Worm (Caenorhabditis elegans) whole organism, L4 larva: ENCODE results near the gene srt-28.
A peak's percentile ranks its signal among the peaks of the same experiment; 100 is the strongest.

Experiments used
- F26F4.8 ChIP-seq: fragments of 200-800 bp; sonication (Bioruptor generic); conservative IDR thresholded peaks from 2 replicates; pipeline ENCODE4 v1.3.6; 2022; ENCODE audit warnings: missing genetic modification characterization, missing compliant biosample characterization
- F49E8.2 ChIP-seq: sonication (generic microtip); optimal IDR thresholded peaks from 2 replicates; lab custom pipeline; 2016; ENCODE audit warnings: missing compliant biosample characterization, mild to moderate bottlenecking, missing genetic modification characterization, borderline replicate concordance
- R02D3.7 ChIP-seq: fragments of 150-350 bp; sonication (generic microtip); optimal IDR thresholded peaks from 3 replicates; lab custom pipeline; 2014; ENCODE audit warnings: missing biosample characterization, missing genetic modification characterization
- ZK546.5 ChIP-seq, 2 experiments: sonication (generic microtip); optimal IDR thresholded peaks; 2 replicates each; lab custom pipeline; 2017; ENCODE audit warnings: missing biosample characterization in 2 of 2, missing genetic modification characterization in 2 of 2
- ama-1 ChIP-seq: fragments of 150-350 bp; optimal IDR thresholded peaks from 2 replicates; lab custom pipeline; 2014; ENCODE audit warnings: inconsistent platforms, mixed read lengths
- arid-1 ChIP-seq: fragments of 200-800 bp; sonication (Bioruptor generic); conservative IDR thresholded peaks from 2 replicates; pipeline ENCODE4 v1.3.6; 2022; ENCODE audit warnings: missing genetic modification reagents, missing genetic modification characterization, missing compliant biosample characterization
- ceh-82 ChIP-seq: sonication (generic microtip); optimal IDR thresholded peaks from 2 replicates; lab custom pipeline; 2017; ENCODE audit warnings: missing biosample characterization, missing genetic modification characterization
- daf-16 ChIP-seq, 3 experiments: sonication (generic microtip); optimal IDR thresholded peaks; 2 replicates each; lab custom pipeline; 2016 to 2017; ENCODE audit warnings: missing genetic modification characterization in 3 of 3, missing genetic modification reagents in 3 of 3, mild to moderate bottlenecking in 2 of 3, missing compliant biosample characterization in 2 of 3, missing biosample characterization in 1 of 3, moderate library complexity in 1 of 3
- dmd-6 ChIP-seq: fragments of 200-800 bp; sonication (Bioruptor generic); IDR thresholded peaks from 2 replicates; pipeline ENCODE4 v1.3.6; 2022; ENCODE audit warnings: missing genetic modification reagents, missing genetic modification characterization, missing compliant biosample characterization
- dpl-1 ChIP-seq: fragments of 150-350 bp; optimal IDR thresholded peaks from 2 replicates; lab custom pipeline; 2014; ENCODE audit warnings: missing biosample characterization, missing genetic modification reagents, missing genetic modification characterization
- dve-1 ChIP-seq: sonication (generic microtip); optimal IDR thresholded peaks from 2 replicates; lab custom pipeline; 2017; ENCODE audit warnings: antibody characterized with exemption, mild to moderate bottlenecking, missing genetic modification characterization, missing compliant biosample characterization; ENCODE audit not compliant: insufficient read depth
- egl-43 ChIP-seq: fragments of 200-800 bp; sonication (Bioruptor generic); IDR thresholded peaks from 2 replicates; pipeline ENCODE4 v1.3.6; 2022; ENCODE audit warnings: missing genetic modification reagents, missing genetic modification characterization, missing compliant biosample characterization
- hif-1 ChIP-seq, 2 experiments: sonication (generic microtip); optimal IDR thresholded peaks; 2 replicates each; lab custom pipeline; 2016 to 2017; ENCODE audit warnings: missing compliant biosample characterization in 2 of 2, missing genetic modification characterization in 2 of 2, missing genetic modification reagents in 2 of 2, missing genotype in 2 of 2, mild to moderate bottlenecking in 1 of 2
- hlh-11 ChIP-seq: fragments of 200-800 bp; sonication (Bioruptor generic); optimal IDR thresholded peaks from 2 replicates; lab custom pipeline; 2018; ENCODE audit warnings: mild to moderate bottlenecking, missing genetic modification characterization, missing compliant biosample characterization
- hlh-30 ChIP-seq: sonication (generic microtip); optimal IDR thresholded peaks from 2 replicates; lab custom pipeline; 2017; ENCODE audit warnings: antibody characterized with exemption, mild to moderate bottlenecking, missing genetic modification characterization, missing compliant biosample characterization; ENCODE audit not compliant: insufficient read depth
- hmg-1.1 ChIP-seq: fragments of 200-800 bp; sonication (Bioruptor generic); IDR thresholded peaks from 2 replicates; pipeline ENCODE4 v1.3.6; 2022; ENCODE audit warnings: missing genetic modification reagents, missing genetic modification characterization, missing compliant biosample characterization
- jun-1 ChIP-seq: fragments of 150-350 bp; optimal IDR thresholded peaks from 2 replicates; lab custom pipeline; 2014; ENCODE audit warnings: missing biosample characterization, missing genetic modification reagents, missing genetic modification characterization
- lim-7 ChIP-seq: fragments of 200-800 bp; sonication (Bioruptor generic); IDR thresholded peaks from 2 replicates; pipeline ENCODE4 v1.3.6; 2022; ENCODE audit warnings: missing genetic modification characterization, missing compliant biosample characterization
- lin-13 ChIP-seq: fragments of 150-350 bp; optimal IDR thresholded peaks from 2 replicates; lab custom pipeline; 2014; ENCODE audit warnings: missing biosample characterization, missing genetic modification reagents, missing genetic modification characterization
- lin-38 ChIP-seq: fragments of 200-800 bp; sonication (Bioruptor generic); IDR thresholded peaks from 2 replicates; pipeline ENCODE4 v1.3.6; 2022; ENCODE audit warnings: missing genetic modification reagents, missing genetic modification characterization, missing compliant biosample characterization
- lir-3 ChIP-seq: sonication (generic microtip); optimal IDR thresholded peaks from 2 replicates; lab custom pipeline; 2016; ENCODE audit warnings: mild to moderate bottlenecking, missing genetic modification characterization, missing compliant biosample characterization
- lsy-2 ChIP-seq, 2 experiments: fragments of 150-350 bp in 1 of 2; sonication (generic microtip) in 1 of 2; optimal IDR thresholded peaks; 2 replicates each; lab custom pipeline; 2014 to 2017; ENCODE audit warnings: missing biosample characterization in 2 of 2, missing genetic modification characterization in 2 of 2
- madf-5 ChIP-seq, 2 experiments: fragments of 200-800 bp; sonication (Bioruptor generic); IDR thresholded peaks; 2 replicates each; pipeline ENCODE4 v1.3.6; 2022; ENCODE audit warnings: missing compliant biosample characterization in 2 of 2, missing genetic modification characterization in 2 of 2
- mdl-1 ChIP-seq, 2 experiments: fragments of 150-350 bp in 1 of 2; sonication (generic microtip) in 1 of 2; optimal IDR thresholded peaks; 2 replicates each; lab custom pipeline; 2014 to 2017; ENCODE audit warnings: missing biosample characterization in 2 of 2, missing genetic modification characterization in 2 of 2
- mep-1 ChIP-seq: fragments of 150-350 bp; sonication (generic microtip); optimal IDR thresholded peaks from 3 replicates; lab custom pipeline; 2014; ENCODE audit warnings: missing biosample characterization, missing genetic modification characterization
- mes-2 ChIP-seq: sonication (generic microtip); optimal IDR thresholded peaks from 2 replicates; lab custom pipeline; 2016; ENCODE audit warnings: missing genotype, mild to moderate bottlenecking, missing genetic modification characterization, missing compliant biosample characterization; ENCODE audit not compliant: poor library complexity, severe bottlenecking
- mxl-3 ChIP-seq: fragments of 200-800 bp; sonication (Bioruptor generic); optimal IDR thresholded peaks from 2 replicates; lab custom pipeline; 2018; ENCODE audit warnings: mild to moderate bottlenecking, missing genetic modification characterization, missing compliant biosample characterization
- nhr-102 ChIP-seq: sonication (generic microtip); optimal IDR thresholded peaks from 2 replicates; lab custom pipeline; 2016; ENCODE audit warnings: mild to moderate bottlenecking, missing genetic modification characterization, moderate library complexity, missing compliant biosample characterization
- nhr-28 ChIP-seq: fragments of 150-350 bp; optimal IDR thresholded peaks from 2 replicates; lab custom pipeline; 2014; ENCODE audit warnings: missing biosample characterization, missing genetic modification characterization
- nhr-42 ChIP-seq: fragments of 200-800 bp; sonication (Bioruptor generic); IDR thresholded peaks from 2 replicates; pipeline ENCODE4 v1.3.6; 2022; ENCODE audit warnings: missing genetic modification characterization, missing compliant biosample characterization
- nhr-77 ChIP-seq: fragments of 150-350 bp; optimal IDR thresholded peaks from 2 replicates; lab custom pipeline; 2014; ENCODE audit warnings: missing biosample characterization, missing genetic modification characterization
- rbr-2 ChIP-seq: sonication (generic microtip); optimal IDR thresholded peaks from 2 replicates; lab custom pipeline; 2016; ENCODE audit warnings: missing genotype, missing genetic modification characterization, missing compliant biosample characterization
- set-16 ChIP-seq: fragments of 200-800 bp; sonication (Bioruptor generic); IDR thresholded peaks from 2 replicates; pipeline ENCODE4 v1.3.6; 2022; ENCODE audit warnings: missing genetic modification reagents, missing genetic modification characterization, missing compliant biosample characterization
- snpc-4 ChIP-seq: fragments of 150-350 bp; optimal IDR thresholded peaks from 2 replicates; lab custom pipeline; 2014; ENCODE audit warnings: missing biosample characterization, missing genetic modification characterization
- tra-1 ChIP-seq: fragments of 200-800 bp; sonication (Bioruptor generic); IDR thresholded peaks from 2 replicates; pipeline ENCODE4 v1.3.6; 2022; ENCODE audit warnings: missing genetic modification reagents, missing genetic modification characterization, missing compliant biosample characterization
- unc-130 ChIP-seq: sonication (generic microtip); optimal IDR thresholded peaks from 2 replicates; lab custom pipeline; 2016; ENCODE audit warnings: missing genetic modification reagents, missing genetic modification characterization, missing compliant biosample characterization
- zip-2 ChIP-seq: fragments of 150-350 bp; optimal IDR thresholded peaks from 2 replicates; lab custom pipeline; 2014; ENCODE audit warnings: missing biosample characterization, missing genetic modification characterization
- ztf-11 ChIP-seq: fragments of 150-350 bp; optimal IDR thresholded peaks from 2 replicates; lab custom pipeline; 2014; ENCODE audit warnings: missing biosample characterization, missing genetic modification characterization

Gene srt-28

ce11 chrV:2695935-2696334 is 17.5 kb downstream of the srt-28 start, which contains the start of gene Y45G12B.3:
Gene Y45G12B.3, minus strand, starts transcription at chrV:2696254.
- peak; percentile 86 for TF ChIP-seq set-16 (GFP tag; lab: Robert Waterston, UW)
- TF ChIP-seq ceh-82 (tag; lab: Kevin White, UChicago), result no peak
- 0 out of 2 replicates have a peak, but pooled peaks have one; percentile 35 for TF ChIP-seq egl-43 (GFP tag; lab: Robert Waterston, UW)

- no peak for TF ChIP-seq zip-2 (tag; lab: Kevin White, UChicago)
- 0 out of 2 replicates have a peak, but pooled peaks have one; percentile 21 for TF ChIP-seq lim-7 (GFP tag; lab: Robert Waterston, UW)
- TF ChIP-seq snpc-4, result no peak
- TF ChIP-seq R02D3.7 (tag; lab: Kevin White, UChicago), result no peak
- no peak for TF ChIP-seq ceh-82 (tag; lab: Kevin White, UChicago)
- TF ChIP-seq madf-5 (GFP tag; IDR thresholded peaks at IDR 0.05; lab: Robert Waterston, UW), result no peak
- TF ChIP-seq F49E8.2 (tag; lab: Kevin White, UChicago), result peak; percentile 17
- TF ChIP-seq dpl-1 (GFP tag; lab: Kevin White, UChicago), result peak; percentile 72
- peak in 1 of 2 experiments; percentile 57 for TF ChIP-seq mdl-1 (tag; optimal IDR thresholded peaks at IDR 0.05; lab: Kevin White, UChicago)
- no peak for TF ChIP-seq daf-16 (GFP tag; optimal IDR thresholded peaks at IDR 0.05; lab: Kevin White, UChicago)
- peak; percentile 30 for TF ChIP-seq daf-16 (tag; optimal IDR thresholded peaks at IDR 0.05; lab: Kevin White, UChicago)
- no peak for TF ChIP-seq lin-13 (GFP tag; lab: Kevin White, UChicago)
- peak; percentile 63 for TF ChIP-seq mep-1 (tag; lab: Kevin White, UChicago)
- peak in 1 of 2 experiments; percentile 53 for TF ChIP-seq hif-1 (tag; optimal IDR thresholded peaks at IDR 0.05; lab: Kevin White, UChicago)
- TF ChIP-seq tra-1, result no peak
- TF ChIP-seq nhr-42, result no peak
- peak; percentile 85 for TF ChIP-seq mes-2 (tag; lab: Kevin White, UChicago)
- TF ChIP-seq lsy-2 (tag; optimal IDR thresholded peaks at IDR 0.05; lab: Kevin White, UChicago), result peak; percentile 95 to 99
- TF ChIP-seq F26F4.8 (GFP tag; lab: Robert Waterston, UW), result no peak
- TF ChIP-seq ama-1 (lab: Kevin White, UChicago), result peak; percentile 55
- TF ChIP-seq nhr-77 (tag; lab: Kevin White, UChicago), result peak; percentile 72
- TF ChIP-seq jun-1 (tag; lab: Kevin White, UChicago), result no peak
- TF ChIP-seq hlh-30, result peak; percentile 78
- peak; percentile 80 for TF ChIP-seq lin-38 (GFP tag; lab: Robert Waterston, UW)
- no peak for TF ChIP-seq ztf-11 (tag; lab: Kevin White, UChicago)
- peak; percentile 54 for TF ChIP-seq dve-1 (tag; lab: Kevin White, UChicago)
- 0 out of 2 replicates have a peak, but pooled peaks have one; percentile 29 for TF ChIP-seq arid-1 (GFP tag; lab: Robert Waterston, UW)
- no peak for TF ChIP-seq ZK546.5 (tag; optimal IDR thresholded peaks at IDR 0.05; lab: Kevin White, UChicago)
- TF ChIP-seq dmd-6 (GFP tag; lab: Robert Waterston, UW), result 0 out of 2 replicates have a peak, but pooled peaks have one; percentile 17
- no peak for TF ChIP-seq nhr-102 (tag; lab: Kevin White, UChicago)
- peak; percentile 44 for TF ChIP-seq hlh-11 (tag; lab: Kevin White, UChicago)
- no peak for TF ChIP-seq lir-3 (tag; lab: Kevin White, UChicago)
- peak; percentile 40 for TF ChIP-seq mxl-3
- peak; percentile 31 for TF ChIP-seq rbr-2
- TF ChIP-seq unc-130 (GFP tag; lab: Kevin White, UChicago), result peak; percentile 11
- peak; percentile 64; the same call in 1 of the 2 replicates for TF ChIP-seq hmg-1.1 (GFP tag; lab: Robert Waterston, UW)
- peak; percentile 71 for TF ChIP-seq nhr-28
Observed at ce11 chrV:2694389-2694788, 19.0 kb downstream of the srt-28 start, which contains the start of gene Y45G12B.2. Gene Y45G12B.2, plus strand, starts transcription at chrV:2694771.
